Worm (Caenorhabditis elegans) whole organism, mixed stage, embryonic: ENCODE results near the gene sdc-2.

Source experiments
- flh-1 ChIP-seq: fragments of 200-800 bp; sonication (Bioruptor generic); optimal IDR thresholded peaks from 2 replicates; lab custom pipeline; 2018; ENCODE audit warnings: mild to moderate bottlenecking, missing genetic modification characterization, moderate library complexity, missing compliant biosample characterization
- lin-13 ChIP-seq: fragments of 150-350 bp; optimal IDR thresholded peaks from 2 replicates; lab custom pipeline; 2014; ENCODE audit warnings: missing biosample characterization, missing genetic modification characterization
- nhr-12 ChIP-seq: fragments of 150-350 bp; optimal IDR thresholded peaks from 2 replicates; lab custom pipeline; 2014; ENCODE audit warnings: missing biosample characterization, missing genetic modification characterization
- nhr-28 ChIP-seq: fragments of 150-350 bp; optimal IDR thresholded peaks from 2 replicates; lab custom pipeline; 2014; ENCODE audit warnings: missing biosample characterization, missing genetic modification characterization
- snpc-4 ChIP-seq: fragments of 150-350 bp; optimal IDR thresholded peaks from 2 replicates; lab custom pipeline; 2014; ENCODE audit warnings: missing biosample characterization, missing genetic modification characterization
- sptf-1 ChIP-seq: sonication (generic microtip); optimal IDR thresholded peaks from 2 replicates; lab custom pipeline; 2017; ENCODE audit warnings: mild to moderate bottlenecking, missing genetic modification characterization, moderate library complexity, missing compliant biosample characterization
- tbx-8 ChIP-seq: fragments of 200-800 bp; sonication (Bioruptor generic); optimal IDR thresholded peaks from 2 replicates; lab custom pipeline; 2018; ENCODE audit warnings: mild to moderate bottlenecking, missing genetic modification characterization, moderate library complexity, missing compliant biosample characterization
- unc-62 ChIP-seq: fragments of 150-350 bp; optimal IDR thresholded peaks from 2 replicates; lab custom pipeline; 2014; ENCODE audit warnings: missing biosample characterization, missing genetic modification reagents, missing genetic modification characterization
- ztf-11 ChIP-seq: fragments of 150-350 bp; optimal IDR thresholded peaks from 2 replicates; lab custom pipeline; 2014; ENCODE audit warnings: missing biosample characterization, missing genetic modification characterization

ce11 chrX:11479321-11479863 lies 43.1 kb upstream of the sdc-2 start:
- no peak for TF ChIP-seq nhr-12 (tag; lab: Kevin White, UChicago)
- TF ChIP-seq sptf-1 (tag; lab: Kevin White, UChicago): no peak
- TF ChIP-seq snpc-4 (tag; lab: Kevin White, UChicago): no peak
- TF ChIP-seq lin-13 (tag; lab: Kevin White, UChicago): no peak
- TF ChIP-seq unc-62: no peak
- no peak for TF ChIP-seq tbx-8 (GFP tag; lab: Kevin White, UChicago)
- no peak for TF ChIP-seq ztf-11 (tag; lab: Kevin White, UChicago)
- no peak for TF ChIP-seq flh-1 (GFP tag; lab: Kevin White, UChicago)
- no peak for TF ChIP-seq nhr-28
